Worm (Caenorhabditis elegans) whole organism, L4 larva: Measurements from ENCODE around the gene coa-7.

Source experiments
- F26F4.8 ChIP-seq: fragments of 200-800 bp; sonication (Bioruptor generic); conservative IDR thresholded peaks from 2 replicates; pipeline ENCODE4 v1.3.6; 2022; ENCODE audit warnings: missing genetic modification characterization, missing compliant biosample characterization
- R02D3.7 ChIP-seq: fragments of 150-350 bp; sonication (generic microtip); optimal IDR thresholded peaks from 3 replicates; lab custom pipeline; 2014; ENCODE audit warnings: missing biosample characterization, missing genetic modification characterization
- T20F7.1 ChIP-seq: fragments of 200-800 bp; sonication (Bioruptor generic); optimal IDR thresholded peaks from 2 replicates; lab custom pipeline; 2018; ENCODE audit warnings: mild to moderate bottlenecking, missing genetic modification characterization, missing compliant biosample characterization
- Y105C5A.15 ChIP-seq: fragments of 200-800 bp; sonication (Bioruptor generic); IDR thresholded peaks from 2 replicates; pipeline ENCODE4 v1.3.6; 2022; ENCODE audit warnings: missing genetic modification characterization, missing compliant biosample characterization
- Y48G9A.11 ChIP-seq: fragments of 200-800 bp; sonication (Bioruptor generic); IDR thresholded peaks from 2 replicates; pipeline ENCODE4 v1.3.6; 2022; ENCODE audit warnings: missing genetic modification reagents, missing genetic modification characterization, missing compliant biosample characterization
- ZK337.2 ChIP-seq: fragments of 200-800 bp; sonication (Bioruptor generic); IDR thresholded peaks from 2 replicates; pipeline ENCODE4 v1.3.6; 2022; ENCODE audit warnings: missing genetic modification reagents, missing genetic modification characterization, missing compliant biosample characterization
- ZK546.5 ChIP-seq, 2 experiments: sonication (generic microtip); optimal IDR thresholded peaks; 2 replicates each; lab custom pipeline; 2017; ENCODE audit warnings: missing biosample characterization in 2 of 2, missing genetic modification characterization in 2 of 2
- aha-1 ChIP-seq: fragments of 150-350 bp; peaks from one replicate; lab custom pipeline; 2014; ENCODE audit warnings: missing biosample characterization, missing genetic modification characterization
- aly-2 ChIP-seq: sonication (generic microtip); optimal IDR thresholded peaks from 2 replicates; lab custom pipeline; 2018; ENCODE audit warnings: missing biosample characterization, missing genetic modification characterization
- arid-1 ChIP-seq: fragments of 200-800 bp; sonication (Bioruptor generic); conservative IDR thresholded peaks from 2 replicates; pipeline ENCODE4 v1.3.6; 2022; ENCODE audit warnings: missing genetic modification reagents, missing genetic modification characterization, missing compliant biosample characterization
- attf-4 ChIP-seq: sonication (generic microtip); optimal IDR thresholded peaks from 3 replicates; lab custom pipeline; 2017; ENCODE audit warnings: missing biosample characterization, missing genetic modification characterization
- ceh-32 ChIP-seq: sonication (generic microtip); optimal IDR thresholded peaks from 2 replicates; lab custom pipeline; 2016; ENCODE audit warnings: mild to moderate bottlenecking, missing genetic modification characterization, missing compliant biosample characterization; ENCODE audit not compliant: poor library complexity
- ceh-82 ChIP-seq: sonication (generic microtip); optimal IDR thresholded peaks from 2 replicates; lab custom pipeline; 2017; ENCODE audit warnings: missing biosample characterization, missing genetic modification characterization
- cey-2 ChIP-seq: sonication (generic microtip); optimal IDR thresholded peaks from 3 replicates; lab custom pipeline; 2017; ENCODE audit warnings: missing genetic modification characterization, mild to moderate bottlenecking, missing compliant biosample characterization, antibody characterized with exemption, borderline replicate concordance; ENCODE audit not compliant: insufficient read depth
- daf-19 ChIP-seq: fragments of 200-800 bp; sonication (Bioruptor generic); conservative IDR thresholded peaks from 2 replicates; pipeline ENCODE4 v1.3.6; 2022; ENCODE audit warnings: missing genetic modification characterization, missing compliant biosample characterization
- daf-8 ChIP-seq: fragments of 200-800 bp; sonication (Bioruptor generic); IDR thresholded peaks from 2 replicates; pipeline ENCODE4 v1.3.6; 2022; ENCODE audit warnings: missing genetic modification characterization, missing compliant biosample characterization
- dmd-6 ChIP-seq: fragments of 200-800 bp; sonication (Bioruptor generic); IDR thresholded peaks from 2 replicates; pipeline ENCODE4 v1.3.6; 2022; ENCODE audit warnings: missing genetic modification reagents, missing genetic modification characterization, missing compliant biosample characterization
- dpl-1 ChIP-seq: fragments of 150-350 bp; optimal IDR thresholded peaks from 2 replicates; lab custom pipeline; 2014; ENCODE audit warnings: missing biosample characterization, missing genetic modification reagents, missing genetic modification characterization
- egl-27 ChIP-seq: sonication (generic microtip); optimal IDR thresholded peaks from 3 replicates; lab custom pipeline; 2017; ENCODE audit warnings: missing biosample characterization, missing genetic modification reagents, missing genetic modification characterization
- fkh-10 ChIP-seq: fragments of 150-350 bp; optimal IDR thresholded peaks from 2 replicates; lab custom pipeline; 2014; ENCODE audit warnings: missing biosample characterization, missing genetic modification reagents, missing genetic modification characterization
- hif-1 ChIP-seq, 2 experiments: sonication (generic microtip); optimal IDR thresholded peaks; 2 replicates each; lab custom pipeline; 2016 to 2017; ENCODE audit warnings: missing compliant biosample characterization in 2 of 2, missing genetic modification characterization in 2 of 2, missing genetic modification reagents in 2 of 2, missing genotype in 2 of 2, mild to moderate bottlenecking in 1 of 2
- hlh-11 ChIP-seq: fragments of 200-800 bp; sonication (Bioruptor generic); optimal IDR thresholded peaks from 2 replicates; lab custom pipeline; 2018; ENCODE audit warnings: mild to moderate bottlenecking, missing genetic modification characterization, missing compliant biosample characterization
- hmg-1.1 ChIP-seq: fragments of 200-800 bp; sonication (Bioruptor generic); IDR thresholded peaks from 2 replicates; pipeline ENCODE4 v1.3.6; 2022; ENCODE audit warnings: missing genetic modification reagents, missing genetic modification characterization, missing compliant biosample characterization
- jun-1 ChIP-seq: fragments of 150-350 bp; optimal IDR thresholded peaks from 2 replicates; lab custom pipeline; 2014; ENCODE audit warnings: missing biosample characterization, missing genetic modification reagents, missing genetic modification characterization
- lin-13 ChIP-seq: fragments of 150-350 bp; optimal IDR thresholded peaks from 2 replicates; lab custom pipeline; 2014; ENCODE audit warnings: missing biosample characterization, missing genetic modification reagents, missing genetic modification characterization
- lin-15B ChIP-seq: fragments of 150-350 bp; sonication (generic microtip); optimal IDR thresholded peaks from 3 replicates; lab custom pipeline; 2014; ENCODE audit warnings: missing biosample characterization, missing genetic modification characterization
- lsy-2 ChIP-seq, 2 experiments: fragments of 150-350 bp in 1 of 2; sonication (generic microtip) in 1 of 2; optimal IDR thresholded peaks; 2 replicates each; lab custom pipeline; 2014 to 2017; ENCODE audit warnings: missing biosample characterization in 2 of 2, missing genetic modification characterization in 2 of 2
- madf-9 ChIP-seq: fragments of 200-800 bp; sonication (Bioruptor generic); conservative IDR thresholded peaks from 2 replicates; pipeline ENCODE4 v1.3.6; 2022; ENCODE audit warnings: missing genetic modification reagents, missing genetic modification characterization, missing compliant biosample characterization
- mdt-29 ChIP-seq: fragments of 200-800 bp; sonication (Bioruptor generic); IDR thresholded peaks from 2 replicates; pipeline ENCODE4 v1.3.6; 2022; ENCODE audit warnings: missing genetic modification reagents, missing genetic modification characterization, missing compliant biosample characterization
- mep-1 ChIP-seq: fragments of 150-350 bp; sonication (generic microtip); optimal IDR thresholded peaks from 3 replicates; lab custom pipeline; 2014; ENCODE audit warnings: missing biosample characterization, missing genetic modification characterization
- mes-2 ChIP-seq: sonication (generic microtip); optimal IDR thresholded peaks from 2 replicates; lab custom pipeline; 2016; ENCODE audit warnings: missing genotype, mild to moderate bottlenecking, missing genetic modification characterization, missing compliant biosample characterization; ENCODE audit not compliant: poor library complexity, severe bottlenecking
- mxl-2 ChIP-seq: fragments of 200-800 bp; sonication (Bioruptor generic); conservative IDR thresholded peaks from 2 replicates; pipeline ENCODE4 v1.3.6; 2022; ENCODE audit warnings: missing genetic modification reagents, missing genetic modification characterization, missing compliant biosample characterization
- nhr-10 ChIP-seq: fragments of 150-350 bp; optimal IDR thresholded peaks from 2 replicates; lab custom pipeline; 2014; ENCODE audit warnings: missing biosample characterization, missing genetic modification characterization
- nhr-111 ChIP-seq: fragments of 200-800 bp; sonication (Bioruptor generic); optimal IDR thresholded peaks from 2 replicates; lab custom pipeline; 2018; ENCODE audit warnings: mild to moderate bottlenecking, missing genetic modification characterization, missing compliant biosample characterization
- nhr-237 ChIP-seq: sonication (generic microtip); optimal IDR thresholded peaks from 2 replicates; lab custom pipeline; 2017; ENCODE audit warnings: missing biosample characterization, missing genetic modification characterization
- nhr-25 ChIP-seq: sonication (generic microtip); optimal IDR thresholded peaks from 2 replicates; lab custom pipeline; 2017; ENCODE audit warnings: missing genetic modification characterization, mild to moderate bottlenecking, missing compliant biosample characterization, antibody characterized with exemption, moderate library complexity, borderline replicate concordance; ENCODE audit not compliant: insufficient read depth
- nhr-41 ChIP-seq: fragments of 200-800 bp; sonication (Bioruptor generic); IDR thresholded peaks from 2 replicates; pipeline ENCODE4 v1.3.6; 2022; ENCODE audit warnings: missing genetic modification reagents, missing genetic modification characterization, missing compliant biosample characterization
- nhr-6 ChIP-seq: fragments of 150-350 bp; optimal IDR thresholded peaks from 2 replicates; lab custom pipeline; 2014; ENCODE audit warnings: missing biosample characterization, missing genetic modification characterization
- nhr-77 ChIP-seq: fragments of 150-350 bp; optimal IDR thresholded peaks from 2 replicates; lab custom pipeline; 2014; ENCODE audit warnings: missing biosample characterization, missing genetic modification characterization
- php-3 ChIP-seq: fragments of 200-800 bp; sonication (Bioruptor generic); IDR thresholded peaks from 2 replicates; pipeline ENCODE4 v1.3.6; 2022; ENCODE audit warnings: missing genetic modification reagents, missing genetic modification characterization, missing compliant biosample characterization
- sdz-12 ChIP-seq: fragments of 200-800 bp; sonication (Bioruptor generic); optimal IDR thresholded peaks from 2 replicates; lab custom pipeline; 2018; ENCODE audit warnings: mild to moderate bottlenecking, missing genetic modification characterization, missing compliant biosample characterization
- set-16 ChIP-seq: fragments of 200-800 bp; sonication (Bioruptor generic); IDR thresholded peaks from 2 replicates; pipeline ENCODE4 v1.3.6; 2022; ENCODE audit warnings: missing genetic modification reagents, missing genetic modification characterization, missing compliant biosample characterization
- skn-1 ChIP-seq: fragments of 150-350 bp; optimal IDR thresholded peaks from 2 replicates; lab custom pipeline; 2014; ENCODE audit warnings: missing biosample characterization, missing genetic modification characterization
- spr-3 ChIP-seq: fragments of 200-800 bp; sonication (Bioruptor generic); optimal IDR thresholded peaks from 2 replicates; lab custom pipeline; 2018; ENCODE audit warnings: mild to moderate bottlenecking, missing genetic modification characterization, missing compliant biosample characterization
- tag-97 ChIP-seq: fragments of 200-800 bp; sonication (Bioruptor generic); IDR thresholded peaks from 2 replicates; pipeline ENCODE4 v1.3.6; 2022; ENCODE audit warnings: missing genetic modification characterization, missing compliant biosample characterization
- unc-62 ChIP-seq, 3 experiments: fragments of 150-350 bp in 1 of 3; sonication (generic microtip); optimal IDR thresholded peaks in 2 of 3; peaks in 1 of 3; 1 replicate in 1 of 3; 2 replicates in 2 of 3; lab custom pipeline; 2014 to 2017; ENCODE audit warnings: missing biosample characterization in 3 of 3, missing genetic modification characterization in 3 of 3, missing genetic modification reagents in 3 of 3, missing genotype in 1 of 3
- vab-7 ChIP-seq: fragments of 200-800 bp; sonication (Bioruptor generic); IDR thresholded peaks from 2 replicates; pipeline ENCODE4 v1.3.6; 2022; ENCODE audit warnings: missing genetic modification reagents, missing genetic modification characterization, missing compliant biosample characterization
- zfp-2 ChIP-seq: sonication (generic microtip); optimal IDR thresholded peaks from 2 replicates; lab custom pipeline; 2016; ENCODE audit warnings: mild to moderate bottlenecking, missing genetic modification characterization, missing compliant biosample characterization
- zip-2 ChIP-seq: fragments of 150-350 bp; optimal IDR thresholded peaks from 2 replicates; lab custom pipeline; 2014; ENCODE audit warnings: missing biosample characterization, missing genetic modification characterization
- ztf-11 ChIP-seq: fragments of 150-350 bp; optimal IDR thresholded peaks from 2 replicates; lab custom pipeline; 2014; ENCODE audit warnings: missing biosample characterization, missing genetic modification characterization
- ztf-7 ChIP-seq: fragments of 150-350 bp; optimal IDR thresholded peaks from 2 replicates; lab custom pipeline; 2014; ENCODE audit warnings: missing biosample characterization, missing genetic modification characterization

The coa-7 gene

ce11 chrII:11621576-11621975, 29.4 kb downstream of the coa-7 start (continued):
- TF ChIP-seq mxl-2 (GFP tag; lab: Robert Waterston, UW) (no peak), arid-1 (GFP tag; lab: Robert Waterston, UW) (no peak), Y105C5A.15 (GFP tag; lab: Robert Waterston, UW) (no peak), skn-1 (no peak), dmd-6 (GFP tag; lab: Robert Waterston, UW) (no peak), hif-1 (tag; optimal IDR thresholded peaks at IDR 0.05; lab: Kevin White, UChicago) (peak in 1 of 2 experiments; percentile 18), madf-9 (GFP tag; lab: Robert Waterston, UW) (no peak), ceh-82 (no peak), nhr-41 (GFP tag; lab: Robert Waterston, UW) (no peak), egl-27 (tag; lab: Kevin White, UChicago) (no peak), nhr-10 (tag; lab: Kevin White, UChicago) (no peak), nhr-6 (tag; lab: Kevin White, UChicago) (no peak), F26F4.8 (GFP tag; lab: Robert Waterston, UW) (no peak), nhr-111 (GFP tag; lab: Kevin White, UChicago) (no peak), ceh-32 (no peak), zip-2 (tag; lab: Kevin White, UChicago) (no peak), ZK337.2 (GFP tag; lab: Robert Waterston, UW) (no peak), nhr-25 (tag; lab: Kevin White, UChicago) (no peak), set-16 (GFP tag; lab: Robert Waterston, UW) (no peak), mep-1 (tag; lab: Kevin White, UChicago) (no peak), lsy-2 (tag; optimal IDR thresholded peaks at IDR 0.05; lab: Kevin White, UChicago) (peak in 1 of 2 experiments; percentile 37), php-3 (GFP tag; lab: Robert Waterston, UW) (no peak), ZK546.5 (tag; optimal IDR thresholded peaks at IDR 0.05; lab: Kevin White, UChicago) (no peak), daf-8 (GFP tag; lab: Robert Waterston, UW) (no peak), spr-3 (no peak), vab-7 (GFP tag; lab: Robert Waterston, UW) (no peak), hlh-11 (tag; lab: Kevin White, UChicago) (peak; percentile 7), sdz-12 (GFP tag; lab: Kevin White, UChicago) (no peak), jun-1 (tag; lab: Kevin White, UChicago) (no peak), aly-2 (no peak), tag-97 (no peak), hmg-1.1 (GFP tag; lab: Robert Waterston, UW) (peak; percentile 51), ztf-7 (tag; lab: Kevin White, UChicago) (no peak), aha-1 (tag; lab: Kevin White, UChicago) (peak; percentile 26), fkh-10 (GFP tag; lab: Kevin White, UChicago) (peak; percentile 14), unc-62 (GFP tag; optimal IDR thresholded peaks at IDR 0.05 in 1 of 2; lab: Kevin White, UChicago) (no peak), unc-62 (tag; optimal IDR thresholded peaks at IDR 0.05; lab: Kevin White, UChicago) (no peak), Y48G9A.11 (GFP tag; lab: Robert Waterston, UW) (no peak), ztf-11 (tag; lab: Kevin White, UChicago) (no peak), nhr-77 (tag; lab: Kevin White, UChicago) (no peak), zfp-2 (tag; lab: Kevin White, UChicago) (no peak), attf-4 (tag; lab: Kevin White, UChicago) (no peak), T20F7.1 (no peak), nhr-237 (tag; lab: Kevin White, UChicago) (no peak), R02D3.7 (no peak), daf-19 (GFP tag; lab: Robert Waterston, UW) (no peak), cey-2 (tag; lab: Kevin White, UChicago) (no peak), lin-13 (GFP tag; lab: Kevin White, UChicago) (no peak), dpl-1 (GFP tag; lab: Kevin White, UChicago) (no peak), mes-2 (peak; percentile 7), mdt-29 (no peak), lin-15B (no peak)
